Worm (Caenorhabditis elegans): ENCODE results near the gene spig-6.

The spig-6 gene

ce11 chrV:16483681-16484080 lies 2.3 kb downstream of the spig-6 start, which contains the start of gene srh-139:
Gene srh-139 (plus strand): TSS chrV:16483981.
- TF ChIP-seq aptf-3 (GFP tag; IDR thresholded peaks at IDR 0.05) (no peak), ztf-25 (GFP tag; IDR thresholded peaks at IDR 0.05) (no peak), T26A5.8 (tag; optimal IDR thresholded peaks at IDR 0.05) (no peak), tbx-9 (tag; optimal IDR thresholded peaks at IDR 0.05; ENCODE audit: borderline replicate concordance) (no peak), Y95B8A.8 (GFP tag; IDR thresholded peaks at IDR 0.05) (no peak), T07F8.4 (tag; optimal IDR thresholded peaks at IDR 0.05) (no peak), F57A8.1 (GFP tag; optimal IDR thresholded peaks at IDR 0.05) (no peak), F33H1.4 (GFP tag; IDR thresholded peaks at IDR 0.05) (no peak)

ce11 chrV:16487474-16487873 lies 6.1 kb downstream of the spig-6 start, which contains the start of gene Y32B12A.5:
Gene Y32B12A.5 (minus strand): TSS chrV:16487574.
- TF ChIP-seq B0336.3 (GFP tag; IDR thresholded peaks at IDR 0.05): no peak
- no peak for TF ChIP-seq gei-17 (GFP tag; optimal IDR thresholded peaks at IDR 0.05)
- TF ChIP-seq pbrm-1 (GFP tag; IDR thresholded peaks at IDR 0.05): no peak
- TF ChIP-seq madf-3 (GFP tag; IDR thresholded peaks at IDR 0.05): no peak
- no peak for TF ChIP-seq hrde-1 (tag; optimal IDR thresholded peaks at IDR 0.05; ENCODE audit: borderline replicate concordance)
- no peak for TF ChIP-seq F57A8.1 (GFP tag; optimal IDR thresholded peaks at IDR 0.05)
- no peak for TF ChIP-seq ZK185.1 (tag; optimal IDR thresholded peaks at IDR 0.05; ENCODE audit: poor library complexity, severe bottlenecking)
- no peak for TF ChIP-seq Y79H2A.3 (GFP tag; conservative IDR thresholded peaks at IDR 0.05)
- TF ChIP-seq sptf-2 (GFP tag; optimal IDR thresholded peaks at IDR 0.05): no peak
- TF ChIP-seq athp-1 (tag; optimal IDR thresholded peaks at IDR 0.05): no peak
- no peak for TF ChIP-seq C06A6.2 (GFP tag; conservative IDR thresholded peaks at IDR 0.05)
- TF ChIP-seq dpff-1 (tag; optimal IDR thresholded peaks at IDR 0.05): no peak
- no peak for TF ChIP-seq C17E4.6 (GFP tag; IDR thresholded peaks at IDR 0.05)
- TF ChIP-seq atf-7 (tag; optimal IDR thresholded peaks at IDR 0.05): no peak
- TF ChIP-seq ztf-25 (GFP tag; IDR thresholded peaks at IDR 0.05): no peak

- TF ChIP-seq hmg-20 (GFP tag; IDR thresholded peaks at IDR 0.05): no peak
- TF ChIP-seq C06A6.2 (GFP tag; conservative IDR thresholded peaks at IDR 0.05): no peak
- TF ChIP-seq efl-1 (GFP tag; optimal IDR thresholded peaks at IDR 0.05): no peak
- TF ChIP-seq F39B2.1 (GFP tag; IDR thresholded peaks at IDR 0.05): no peak
- TF ChIP-seq gei-17 (GFP tag; optimal IDR thresholded peaks at IDR 0.05): no peak
- no peak for TF ChIP-seq pha-4 (tag; optimal IDR thresholded peaks at IDR 0.05)
- no peak for TF ChIP-seq K12H6.12 (tag; optimal IDR thresholded peaks at IDR 0.05)
- TF ChIP-seq nhr-27 (tag; optimal IDR thresholded peaks at IDR 0.05): no peak
- no peak for TF ChIP-seq dox-1 (GFP tag; IDR thresholded peaks at IDR 0.05)
Measured at ce11 chrV:16488172-16488571, 6.8 kb downstream of the spig-6 start, which contains the start of gene sqst-4. Gene sqst-4 (plus strand): TSS chrV:16488472.

DNA sequence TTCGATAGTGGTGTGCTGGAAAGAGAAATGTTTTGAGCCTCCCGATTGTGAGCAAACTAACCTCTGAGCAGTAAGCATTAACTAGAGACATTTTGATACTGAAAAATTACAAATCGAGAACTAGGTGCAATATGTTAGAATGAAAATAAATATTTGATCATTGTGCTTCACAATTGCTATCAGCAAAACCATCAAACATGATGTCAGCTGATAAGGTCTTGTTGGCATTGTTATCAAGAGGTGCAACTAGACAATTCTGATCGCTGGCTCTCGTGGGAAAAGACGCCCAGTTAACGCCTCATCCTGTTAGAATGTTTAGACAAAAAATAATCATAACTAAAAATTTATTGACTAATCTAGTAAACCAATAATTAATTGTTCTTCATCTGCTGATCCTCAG lies 13.0 kb downstream of the spig-6 start, which contains the start of gene comt-2:
Gene comt-2, minus strand, starts transcription at position 131 of the 400 bp plus-strand sequence.
- TF ChIP-seq egl-44 (GFP tag; IDR thresholded peaks at IDR 0.05) (no peak), nhr-80 (tag; optimal IDR thresholded peaks at IDR 0.05) (peak; percentile 49)

ce11 chrV:16497504-16497903 lies 16.1 kb downstream of the spig-6 start, which contains the start of gene srh-136:
Gene srh-136 (minus strand): TSS chrV:16497596.
- TF ChIP-seq tbp1 (GFP tag; optimal IDR thresholded peaks at IDR 0.05) (no peak), aptf-3 (GFP tag; IDR thresholded peaks at IDR 0.05) (no peak), nhr-80 (tag; optimal IDR thresholded peaks at IDR 0.05) (no peak), B0261.1 (tag; optimal IDR thresholded peaks at IDR 0.05) (no peak)

Data from whole organism, young adult.